Fruit fly (Drosophila melanogaster) whole organism, adult: ENCODE results near the gene CG10005.

Source experiments
- CG12768 ChIP-seq: fragments of 200-800 bp; sonication (Bioruptor generic); optimal IDR thresholded peaks from 2 replicates; lab custom pipeline; 2017; ENCODE audit warnings: missing biosample characterization, missing genetic modification characterization, mild to moderate bottlenecking, moderate library complexity, missing genetic modification reagents
- CG1620 ChIP-seq: fragments of 200-800 bp; sonication (Bioruptor generic); optimal IDR thresholded peaks from 2 replicates; lab custom pipeline; 2016; ENCODE audit warnings: missing biosample characterization, missing genetic modification characterization
- CG33017 ChIP-seq: fragments of 200-800 bp; sonication (Bioruptor generic); optimal IDR thresholded peaks from 2 replicates; lab custom pipeline; 2018; ENCODE audit warnings: missing biosample characterization, mild to moderate bottlenecking, missing genetic modification characterization, moderate library complexity
- CG5204 ChIP-seq: fragments of 200-800 bp; sonication (Bioruptor generic); optimal IDR thresholded peaks from 2 replicates; lab custom pipeline; 2016; ENCODE audit warnings: missing biosample characterization, missing genetic modification characterization
- bab1 ChIP-seq: fragments of 200-800 bp; sonication (Bioruptor generic); optimal IDR thresholded peaks from 3 replicates; lab custom pipeline; 2019; ENCODE audit warnings: missing biosample characterization, mild to moderate bottlenecking, missing genetic modification characterization, moderate library complexity
- cic ChIP-seq: fragments of 200-800 bp; sonication (Bioruptor generic); optimal IDR thresholded peaks from 2 replicates; lab custom pipeline; 2017; ENCODE audit warnings: missing biosample characterization, mild to moderate bottlenecking, missing genetic modification characterization, moderate library complexity

dm6 chr3R:12005417-12005816 lies 28.4 kb upstream of the CG10005 start, which contains the start of gene Tk:
- TF ChIP-seq bab1 (GFP tag; lab: Kevin White, UChicago) (no peak), cic (GFP tag; lab: Kevin White, UChicago) (no peak), CG1620 (GFP tag; lab: Kevin White, UChicago) (no peak), CG33017 (tag; lab: Kevin White, UChicago) (no peak), CG12768 (GFP tag; lab: Kevin White, UChicago) (no peak), CG5204 (GFP tag; lab: Kevin White, UChicago) (no peak)
